Fruit fly (Drosophila melanogaster) whole organism, embryonic: Measurements from ENCODE around the gene Als2.
A peak's percentile ranks its signal among the peaks of the same experiment; 100 is the strongest.

ENCODE experiments used
- Antp ChIP-seq: fragments of 200-800 bp; sonication (Bioruptor generic); optimal IDR thresholded peaks from 3 replicates; lab custom pipeline; 2016; ENCODE audit warnings: missing biosample characterization, missing genetic modification characterization
- Atf-2 ChIP-seq: fragments of 200-800 bp; sonication (Bioruptor generic); optimal IDR thresholded peaks from 2 replicates; lab custom pipeline; 2016; ENCODE audit warnings: missing biosample characterization, missing genetic modification characterization
- CG1024 ChIP-seq: fragments of 200-800 bp; sonication (Bioruptor generic); IDR thresholded peaks from 2 replicates; pipeline ENCODE4 v1.3.6; 2022; ENCODE audit warnings: missing biosample characterization, missing genetic modification characterization
- CG10366 ChIP-seq: fragments of 200-800 bp; sonication (Bioruptor generic); IDR thresholded peaks from 2 replicates; pipeline ENCODE4 v1.3.6; 2022; ENCODE audit warnings: missing biosample characterization, missing genetic modification characterization
- CG10543 ChIP-seq: fragments of 200-800 bp; sonication (Bioruptor generic); optimal IDR thresholded peaks from 3 replicates; lab custom pipeline; 2017; ENCODE audit warnings: missing biosample characterization, mild to moderate bottlenecking, missing genetic modification characterization, moderate library complexity
- CG12299 ChIP-seq: fragments of 200-800 bp; sonication (Bioruptor generic); optimal IDR thresholded peaks from 2 replicates; lab custom pipeline; 2018; ENCODE audit warnings: missing biosample characterization, mild to moderate bottlenecking, missing genetic modification characterization
- CG12942 ChIP-seq: fragments of 200-800 bp; sonication (Bioruptor generic); optimal IDR thresholded peaks from 3 replicates; lab custom pipeline; 2016; ENCODE audit warnings: missing biosample characterization, missing genetic modification characterization
- CG13123 ChIP-seq: fragments of 200-800 bp; sonication (Bioruptor generic); optimal IDR thresholded peaks from 2 replicates; lab custom pipeline; 2016; ENCODE audit warnings: missing biosample characterization, missing genetic modification characterization
- CG13894 ChIP-seq: fragments of 200-800 bp; sonication (Bioruptor generic); optimal IDR thresholded peaks from 3 replicates; lab custom pipeline; 2018; ENCODE audit warnings: missing biosample characterization, mild to moderate bottlenecking, missing genetic modification characterization, moderate library complexity
- CG15514 ChIP-seq: fragments of 200-800 bp; sonication (Bioruptor generic); optimal IDR thresholded peaks from 3 replicates; lab custom pipeline; 2017; ENCODE audit warnings: missing biosample characterization, missing genetic modification characterization, mild to moderate bottlenecking, moderate library complexity, missing genetic modification reagents
- CG15601 ChIP-seq: fragments of 200-800 bp; sonication (Bioruptor generic); optimal IDR thresholded peaks from 3 replicates; lab custom pipeline; 2019; ENCODE audit warnings: missing biosample characterization, mild to moderate bottlenecking, missing genetic modification characterization, moderate library complexity
- CG17328 ChIP-seq: fragments of 200-800 bp; sonication (Bioruptor generic); IDR thresholded peaks from 2 replicates; pipeline ENCODE4 v1.3.6; 2022; ENCODE audit warnings: missing biosample characterization, missing genetic modification characterization
- CG1832 ChIP-seq: fragments of 200-800 bp; sonication (Bioruptor generic); optimal IDR thresholded peaks from 2 replicates; lab custom pipeline; 2017; ENCODE audit warnings: missing biosample characterization, mild to moderate bottlenecking, missing genetic modification characterization, inconsistent platforms
- CG2199 ChIP-seq: fragments of 200-800 bp; sonication (Bioruptor generic); IDR thresholded peaks from 3 replicates; pipeline ENCODE4 v1.3.6; 2022; ENCODE audit warnings: missing biosample characterization, missing genetic modification characterization
- CG31224 ChIP-seq: fragments of 200-800 bp; sonication (Bioruptor generic); IDR thresholded peaks from 2 replicates; pipeline ENCODE4 v1.3.6; 2022; ENCODE audit warnings: missing biosample characterization, missing genetic modification characterization
- CG3407 ChIP-seq: fragments of 200-800 bp; sonication (Bioruptor generic); optimal IDR thresholded peaks from 2 replicates; lab custom pipeline; 2018; ENCODE audit warnings: missing biosample characterization, mild to moderate bottlenecking, missing genetic modification characterization
- CG4404 ChIP-seq: fragments of 200-800 bp; sonication (Bioruptor generic); IDR thresholded peaks from 2 replicates; pipeline ENCODE4 v1.3.6; 2022; ENCODE audit warnings: missing biosample characterization, missing genetic modification characterization
- CG5245 ChIP-seq: fragments of 200-800 bp; sonication (Bioruptor generic); optimal IDR thresholded peaks from 3 replicates; lab custom pipeline; 2016; ENCODE audit warnings: missing biosample characterization, missing genetic modification characterization
- CG6813 ChIP-seq: fragments of 200-800 bp; sonication (Bioruptor generic); optimal IDR thresholded peaks from 2 replicates; lab custom pipeline; 2017; ENCODE audit warnings: missing biosample characterization, missing genetic modification characterization, mild to moderate bottlenecking, moderate library complexity, missing genetic modification reagents
- CG7357 ChIP-seq: fragments of 200-800 bp; sonication (Bioruptor generic); IDR thresholded peaks from 3 replicates; pipeline ENCODE4 v1.3.6; 2022; ENCODE audit warnings: missing biosample characterization, missing genetic modification characterization
- CG7556 ChIP-seq: fragments of 200-800 bp; sonication (Bioruptor generic); optimal IDR thresholded peaks from 2 replicates; lab custom pipeline; 2017; ENCODE audit warnings: missing biosample characterization, mild to moderate bottlenecking, missing genetic modification characterization
- CG7928 ChIP-seq: fragments of 200-800 bp; sonication (Bioruptor generic); optimal IDR thresholded peaks from 2 replicates; lab custom pipeline; 2017; ENCODE audit warnings: missing biosample characterization, mild to moderate bottlenecking, missing genetic modification characterization
- Deaf1 ChIP-seq: fragments of 200-800 bp; optimal IDR thresholded peaks from 3 replicates; lab custom pipeline; 2019; ENCODE audit warnings: missing biosample characterization, mild to moderate bottlenecking, missing genetic modification characterization, moderate library complexity
- Dek ChIP-seq: fragments of 200-800 bp; sonication (Bioruptor generic); optimal IDR thresholded peaks from 3 replicates; lab custom pipeline; 2019; ENCODE audit warnings: missing biosample characterization, mild to moderate bottlenecking, missing genetic modification characterization, moderate library complexity
- E2f1 ChIP-seq: fragments of 200-800 bp; sonication (Bioruptor generic); IDR thresholded peaks from 2 replicates; pipeline ENCODE4 v1.3.6; 2022; ENCODE audit warnings: missing biosample characterization, missing genetic modification characterization
- Gsc ChIP-seq: fragments of 200-800 bp; sonication (Bioruptor generic); IDR thresholded peaks from 2 replicates; pipeline ENCODE4 v1.3.6; 2022; ENCODE audit warnings: missing biosample characterization, missing genetic modification characterization
- HmgD ChIP-seq: fragments of 200-800 bp; sonication (Bioruptor generic); optimal IDR thresholded peaks from 3 replicates; lab custom pipeline; 2016; ENCODE audit warnings: missing biosample characterization, missing genetic modification characterization
- Jarid2 ChIP-seq: fragments of 200-800 bp; sonication (Bioruptor generic); optimal IDR thresholded peaks from 3 replicates; lab custom pipeline; 2017; ENCODE audit warnings: mild to moderate bottlenecking, missing biosample characterization, missing genetic modification reagents, missing genetic modification characterization
- MBD-R2 ChIP-seq: fragments of 200-800 bp; sonication (Bioruptor generic); IDR thresholded peaks from 2 replicates; pipeline ENCODE4 v1.3.6; 2022; ENCODE audit warnings: missing biosample characterization, missing genetic modification characterization
- Meics ChIP-seq: fragments of 200-800 bp; sonication (Bioruptor generic); optimal IDR thresholded peaks from 2 replicates; lab custom pipeline; 2017; ENCODE audit warnings: missing biosample characterization, mild to moderate bottlenecking, missing genetic modification characterization
- Nf-YA ChIP-seq: fragments of 200-800 bp; sonication (Bioruptor generic); IDR thresholded peaks from 2 replicates; pipeline ENCODE4 v1.3.6; 2022; ENCODE audit warnings: missing biosample characterization, missing genetic modification characterization
- Opbp ChIP-seq: fragments of 200-800 bp; sonication (Bioruptor generic); IDR thresholded peaks from 3 replicates; pipeline ENCODE4 v1.3.6; 2022; ENCODE audit warnings: missing biosample characterization, missing genetic modification characterization; ENCODE audit not compliant: partially characterized antibody
- Ptx1 ChIP-seq: fragments of 200-800 bp; sonication (Bioruptor generic); IDR thresholded peaks from 2 replicates; pipeline ENCODE4 v1.3.6; 2022; ENCODE audit warnings: missing biosample characterization, missing genetic modification characterization
- Xbp1 ChIP-seq: fragments of 200-800 bp; sonication (Bioruptor generic); optimal IDR thresholded peaks from 3 replicates; lab custom pipeline; 2016; ENCODE audit warnings: missing biosample characterization, mild to moderate bottlenecking, missing genetic modification characterization
- ato ChIP-seq: fragments of 200-800 bp; sonication (Bioruptor generic); IDR thresholded peaks from 2 replicates; pipeline ENCODE4 v1.3.6; 2022; ENCODE audit warnings: missing biosample characterization, missing genetic modification characterization; ENCODE audit not compliant: partially characterized antibody
- cg ChIP-seq: fragments of 200-800 bp; sonication (Bioruptor generic); optimal IDR thresholded peaks from 3 replicates; lab custom pipeline; 2019; ENCODE audit warnings: missing biosample characterization, mild to moderate bottlenecking, missing genetic modification characterization, moderate library complexity
- exex ChIP-seq: fragments of 200-800 bp; sonication (Bioruptor generic); optimal IDR thresholded peaks from 4 replicates; lab custom pipeline; 2018; ENCODE audit warnings: missing biosample characterization, mild to moderate bottlenecking, missing genetic modification characterization, moderate library complexity
- her ChIP-seq: fragments of 200-800 bp; sonication (Bioruptor generic); optimal IDR thresholded peaks from 2 replicates; lab custom pipeline; 2016; ENCODE audit warnings: missing biosample characterization, missing genetic modification characterization
- ind ChIP-seq: fragments of 200-800 bp; sonication (Bioruptor generic); optimal IDR thresholded peaks from 3 replicates; lab custom pipeline; 2016; ENCODE audit warnings: missing biosample characterization, missing genetic modification characterization
- ken ChIP-seq: fragments of 200-800 bp; sonication (Bioruptor generic); IDR thresholded peaks from 3 replicates; pipeline ENCODE4 v1.3.6; 2022; ENCODE audit warnings: missing biosample characterization, missing genetic modification characterization
- lab ChIP-seq: fragments of 200-800 bp; sonication (Bioruptor generic); optimal IDR thresholded peaks from 3 replicates; lab custom pipeline; 2017; ENCODE audit warnings: missing biosample characterization, missing genetic modification characterization, mild to moderate bottlenecking, moderate library complexity, missing genetic modification reagents
- lola ChIP-seq, 3 experiments: fragments of >200 bp in 2 of 3; fragments of 200-800 bp in 1 of 3; sonication (Bioruptor generic) in 1 of 3; optimal IDR thresholded peaks; 2 replicates each; lab custom pipeline; 2017 to 2019; ENCODE audit warnings: missing biosample characterization in 3 of 3, missing genetic modification characterization in 3 of 3, mild to moderate bottlenecking in 1 of 3, moderate library complexity in 1 of 3
- p53 ChIP-seq: fragments of 200-800 bp; sonication (Bioruptor generic); optimal IDR thresholded peaks from 2 replicates; lab custom pipeline; 2016; ENCODE audit warnings: missing biosample characterization, missing genetic modification characterization
- phol ChIP-seq: fragments of 200-800 bp; sonication (Bioruptor generic); optimal IDR thresholded peaks from 3 replicates; lab custom pipeline; 2018; ENCODE audit warnings: missing biosample characterization, mild to moderate bottlenecking, missing genetic modification characterization, moderate library complexity
- rib ChIP-seq: fragments of 200-800 bp; sonication (Bioruptor generic); IDR thresholded peaks from 2 replicates; pipeline ENCODE4 v1.3.6; 2022; ENCODE audit warnings: missing biosample characterization, missing genetic modification characterization
- row ChIP-seq: fragments of 200-800 bp; sonication (Bioruptor generic); IDR thresholded peaks from 3 replicates; pipeline ENCODE4 v1.3.6; 2022; ENCODE audit warnings: missing biosample characterization, missing genetic modification characterization
- sc ChIP-seq, 3 experiments: fragments of >200 bp in 2 of 3; fragments of 200-800 bp in 1 of 3; sonication (Bioruptor generic) in 1 of 3; optimal IDR thresholded peaks; 2 replicates in 2 of 3; 3 replicates in 1 of 3; lab custom pipeline; 2017; ENCODE audit warnings: mild to moderate bottlenecking in 1 of 3, missing biosample characterization in 1 of 3, missing genetic modification characterization in 1 of 3, missing genetic modification reagents in 1 of 3
- schlank ChIP-seq: fragments of 200-800 bp; sonication (Bioruptor generic); optimal IDR thresholded peaks from 2 replicates; lab custom pipeline; 2018; ENCODE audit warnings: missing biosample characterization, mild to moderate bottlenecking, missing genetic modification characterization
- sim ChIP-seq: fragments of 200-800 bp; sonication (Bioruptor generic); IDR thresholded peaks from 2 replicates; pipeline ENCODE4 v1.3.6; 2022; ENCODE audit warnings: missing biosample characterization, missing genetic modification characterization

Gene Als2

DNA sequence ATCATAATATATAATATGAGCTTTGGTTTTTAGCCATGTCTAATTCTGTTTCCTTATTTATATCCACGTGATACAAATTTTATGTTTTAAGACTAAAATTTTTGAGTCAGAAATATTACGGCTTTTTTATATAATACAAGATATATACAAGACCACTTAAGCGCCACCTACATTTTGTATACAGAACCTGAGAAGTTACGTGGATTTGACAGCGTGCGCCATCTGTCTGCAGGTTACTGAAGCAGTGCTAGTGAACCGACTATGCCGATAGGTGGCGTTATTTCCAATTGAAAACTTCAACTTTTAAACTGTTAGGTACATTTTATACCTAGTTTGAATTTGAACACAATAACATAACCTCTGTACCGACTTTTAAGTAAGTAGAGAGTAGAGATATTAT, 26.8 kb downstream of the Als2 start (continued):
- TF ChIP-seq CG4404 (GFP tag; lab: Robert Waterston, UW) (no peak), CG1024 (GFP tag; lab: Robert Waterston, UW) (0 out of 2 replicates have a peak, but pooled peaks have one; percentile 24), Xbp1 (GFP tag; lab: Kevin White, UChicago) (peak; percentile 92), Dek (tag; lab: Kevin White, UChicago) (peak; percentile 57), rib (no peak), CG5245 (peak; percentile 87), CG13123 (GFP tag; lab: Kevin White, UChicago) (peak; percentile 73), ato (no peak), sc (optimal IDR thresholded peaks at IDR 0.05; lab: Kevin White, UChicago) (no peak), sc (GFP tag; optimal IDR thresholded peaks at IDR 0.05; lab: Kevin White, UChicago) (peak; percentile 33), CG15514 (GFP tag; lab: Kevin White, UChicago) (peak; percentile 38), lola (GFP tag; optimal IDR thresholded peaks at IDR 0.05; lab: Kevin White, UChicago) (peak in 1 of 3 experiments; percentile 26), ken (GFP tag; lab: Robert Waterston, UW) (peak; percentile 41; the same call in 1 of the 3 replicates), E2f1 (peak; percentile 55; the same call in 1 of the 2 replicates), CG15601 (tag; lab: Kevin White, UChicago) (peak; percentile 77), Jarid2 (peak; percentile 35), CG2199 (GFP tag; lab: Robert Waterston, UW) (peak; percentile 93), schlank (tag; lab: Kevin White, UChicago) (no peak), CG17328 (GFP tag; lab: Robert Waterston, UW) (peak; percentile 69), lab (GFP tag; lab: Kevin White, UChicago) (peak; percentile 34), Deaf1 (peak; percentile 21), CG6813 (peak; percentile 24), ind (GFP tag; lab: Kevin White, UChicago) (peak; percentile 71), Meics (GFP tag; lab: Kevin White, UChicago) (peak; percentile 67), Gsc (0 out of 2 replicates have a peak, but pooled peaks have one; percentile 8), CG1832 (GFP tag; lab: Kevin White, UChicago) (no peak), p53 (GFP tag; lab: Kevin White, UChicago) (peak; percentile 19), CG3407 (GFP tag; lab: Kevin White, UChicago) (peak; percentile 37), CG12299 (tag; lab: Kevin White, UChicago) (no peak), phol (tag; lab: Kevin White, UChicago) (peak; percentile 65), Atf-2 (GFP tag; lab: Kevin White, UChicago) (peak; percentile 73), CG13894 (tag; lab: Kevin White, UChicago) (peak; percentile 57), MBD-R2 (GFP tag; lab: Robert Waterston, UW) (peak; percentile 29; the same call in 1 of the 2 replicates), Ptx1 (GFP tag; lab: Robert Waterston, UW) (peak; percentile 82), CG10543 (no peak), her (GFP tag; lab: Kevin White, UChicago) (peak; percentile 53), CG10366 (peak; percentile 69), Nf-YA (GFP tag; lab: Robert Waterston, UW) (no peak), CG7357 (GFP tag; lab: Robert Waterston, UW) (peak; percentile 59; the same call in 1 of the 3 replicates), exex (tag; lab: Kevin White, UChicago) (no peak), CG31224 (GFP tag; lab: Robert Waterston, UW) (no peak), CG7556 (peak; percentile 19), cg (GFP tag; lab: Kevin White, UChicago) (no peak), CG12942 (peak; percentile 58), sim (no peak), Antp (GFP tag; lab: Kevin White, UChicago) (peak; percentile 75), Opbp (GFP tag; lab: Robert Waterston, UW) (peak; percentile 35; the same call in 1 of the 3 replicates), row (GFP tag; lab: Robert Waterston, UW) (peak; percentile 64), HmgD (GFP tag; lab: Kevin White, UChicago) (peak; percentile 84), CG7928 (GFP tag; lab: Kevin White, UChicago) (no peak)
